Fruit fly (Drosophila melanogaster) whole organism, prepupa: Measurements from ENCODE around the gene Rel.

Experiments
- Blimp-1 ChIP-seq: fragments of 200-800 bp; sonication (Bioruptor generic); optimal IDR thresholded peaks from 3 replicates; lab custom pipeline; 2017; ENCODE audit warnings: missing biosample characterization, missing genetic modification characterization, mild to moderate bottlenecking, moderate library complexity, missing genetic modification reagents
- CG10631 ChIP-seq: fragments of 200-800 bp; sonication (Bioruptor generic); optimal IDR thresholded peaks from 2 replicates; lab custom pipeline; 2016; ENCODE audit warnings: missing biosample characterization, missing genetic modification characterization
- CG10669 ChIP-seq: fragments of 200-800 bp; sonication (Bioruptor generic); optimal IDR thresholded peaks from 3 replicates; lab custom pipeline; 2018; ENCODE audit warnings: missing biosample characterization, mild to moderate bottlenecking, missing genetic modification characterization, moderate library complexity
- CG11294 ChIP-seq: fragments of 200-800 bp; sonication (Bioruptor generic); IDR thresholded peaks from 2 replicates; pipeline ENCODE4 v1.3.6; 2022; ENCODE audit warnings: missing biosample characterization, missing genetic modification characterization
- CG15336 ChIP-seq: fragments of 200-800 bp; sonication (Bioruptor generic); IDR thresholded peaks from 2 replicates; pipeline ENCODE4 v1.3.6; 2022; ENCODE audit warnings: missing biosample characterization, missing genetic modification characterization
- CG1621 ChIP-seq: fragments of 200-800 bp; sonication (Bioruptor generic); optimal IDR thresholded peaks from 3 replicates; lab custom pipeline; 2018; ENCODE audit warnings: missing biosample characterization, mild to moderate bottlenecking, missing genetic modification characterization
- CG3032 ChIP-seq: fragments of 200-800 bp; optimal IDR thresholded peaks from 2 replicates; lab custom pipeline; 2019; ENCODE audit warnings: missing biosample characterization, mild to moderate bottlenecking, missing genetic modification characterization, moderate library complexity
- CG32006 ChIP-seq: fragments of 200-800 bp; sonication (Bioruptor generic); optimal IDR thresholded peaks from 3 replicates; lab custom pipeline; 2017; ENCODE audit warnings: missing biosample characterization, mild to moderate bottlenecking, missing genetic modification characterization
- CG34406 ChIP-seq: fragments of 200-800 bp; sonication (Bioruptor generic); optimal IDR thresholded peaks from 3 replicates; lab custom pipeline; 2016; ENCODE audit warnings: missing biosample characterization, missing genetic modification characterization
- CG4318 ChIP-seq: fragments of 200-800 bp; sonication (Bioruptor generic); optimal IDR thresholded peaks from 3 replicates; lab custom pipeline; 2017; ENCODE audit warnings: missing biosample characterization, mild to moderate bottlenecking, missing genetic modification characterization
- CG6808 ChIP-seq: fragments of 200-800 bp; sonication (Bioruptor generic); optimal IDR thresholded peaks from 3 replicates; lab custom pipeline; 2017; ENCODE audit warnings: missing biosample characterization, missing genetic modification characterization, mild to moderate bottlenecking, moderate library complexity, missing genetic modification reagents
- CG6854 ChIP-seq: fragments of 200-800 bp; sonication (Bioruptor generic); optimal IDR thresholded peaks from 2 replicates; lab custom pipeline; 2017; ENCODE audit warnings: missing biosample characterization, mild to moderate bottlenecking, missing genetic modification characterization
- Eip75B ChIP-seq: fragments of 200-800 bp; sonication (Bioruptor generic); optimal IDR thresholded peaks from 3 replicates; lab custom pipeline; 2016; ENCODE audit warnings: missing biosample characterization, missing genetic modification characterization
- Eip78C ChIP-seq: fragments of 200-800 bp; sonication (Bioruptor generic); peaks from one replicate; lab custom pipeline; 2016; ENCODE audit warnings: missing biosample characterization, missing genetic modification characterization
- Eip93F ChIP-seq: fragments of 200-800 bp; sonication (Bioruptor generic); optimal IDR thresholded peaks from 2 replicates; lab custom pipeline; 2016; ENCODE audit warnings: missing biosample characterization, mild to moderate bottlenecking, missing genetic modification characterization
- Ets96B ChIP-seq: fragments of 200-800 bp; optimal IDR thresholded peaks from 2 replicates; lab custom pipeline; 2019; ENCODE audit warnings: missing biosample characterization, mild to moderate bottlenecking, missing genetic modification characterization, moderate library complexity
- Hr38 ChIP-seq: sonication (Bioruptor generic); optimal IDR thresholded peaks from 2 replicates; lab custom pipeline; 2016; ENCODE audit warnings: missing biosample characterization, missing genetic modification characterization
- Hr39 ChIP-seq: fragments of 200-800 bp; sonication (Bioruptor generic); optimal IDR thresholded peaks from 2 replicates; lab custom pipeline; 2016; ENCODE audit warnings: missing biosample characterization, missing genetic modification characterization
- Hr4 ChIP-seq: fragments of 200-800 bp; sonication (Bioruptor generic); optimal IDR thresholded peaks from 3 replicates; lab custom pipeline; 2016; ENCODE audit warnings: missing biosample characterization, missing genetic modification characterization
- Lpt ChIP-seq: fragments of 200-800 bp; sonication (Bioruptor generic); optimal IDR thresholded peaks from 3 replicates; lab custom pipeline; 2016; ENCODE audit warnings: missing biosample characterization, missing genetic modification characterization
- OdsH ChIP-seq: fragments of 200-800 bp; sonication (Bioruptor generic); optimal IDR thresholded peaks from 3 replicates; lab custom pipeline; 2016; ENCODE audit warnings: missing biosample characterization, missing genetic modification characterization
- Sox102F ChIP-seq: fragments of 200-800 bp; sonication (Bioruptor generic); optimal IDR thresholded peaks from 2 replicates; lab custom pipeline; 2016; ENCODE audit warnings: missing biosample characterization, mild to moderate bottlenecking, missing genetic modification characterization
- achi ChIP-seq: fragments of 200-800 bp; sonication (Bioruptor generic); optimal IDR thresholded peaks from 3 replicates; lab custom pipeline; 2016; ENCODE audit warnings: missing biosample characterization, missing genetic modification characterization
- cyc ChIP-seq: fragments of 200-800 bp; sonication (Bioruptor generic); optimal IDR thresholded peaks from 3 replicates; lab custom pipeline; 2016; ENCODE audit warnings: missing biosample characterization, missing genetic modification characterization
- dsx ChIP-seq: fragments of 200-800 bp; optimal IDR thresholded peaks from 3 replicates; lab custom pipeline; 2019; ENCODE audit warnings: missing biosample characterization, mild to moderate bottlenecking, missing genetic modification characterization, moderate library complexity; ENCODE audit not compliant: poor library complexity, severe bottlenecking
- esn ChIP-seq: fragments of 200-800 bp; sonication (Bioruptor generic); optimal IDR thresholded peaks from 2 replicates; lab custom pipeline; 2016; ENCODE audit warnings: missing biosample characterization, mild to moderate bottlenecking, missing genetic modification characterization, moderate library complexity
- lz ChIP-seq: fragments of 200-800 bp; sonication (Bioruptor generic); optimal IDR thresholded peaks from 3 replicates; lab custom pipeline; 2016; ENCODE audit warnings: missing biosample characterization, missing genetic modification characterization
- pdm3 ChIP-seq: fragments of 200-800 bp; sonication (Bioruptor generic); optimal IDR thresholded peaks from 3 replicates; lab custom pipeline; 2016; ENCODE audit warnings: missing biosample characterization, missing genetic modification characterization
- spab ChIP-seq: fragments of 200-800 bp; sonication (Bioruptor generic); optimal IDR thresholded peaks from 2 replicates; lab custom pipeline; 2017; ENCODE audit warnings: missing biosample characterization, mild to moderate bottlenecking, missing genetic modification characterization, missing genetic modification reagents
- svp ChIP-seq: fragments of 200-800 bp; sonication (Bioruptor generic); peaks from one replicate; lab custom pipeline; 2016; ENCODE audit warnings: missing biosample characterization, missing genetic modification characterization
- topi ChIP-seq: fragments of 200-800 bp; sonication (Bioruptor generic); optimal IDR thresholded peaks from 3 replicates; lab custom pipeline; 2016; ENCODE audit warnings: missing biosample characterization, missing genetic modification characterization

Gene Rel

dm6 chr3R:9053021-9053420, 5.2 kb upstream of the Rel start (continued):
- peak; percentile 60 for TF ChIP-seq Hr4 (GFP tag; lab: Kevin White, UChicago)
- peak; percentile 46 for TF ChIP-seq topi (GFP tag; lab: Kevin White, UChicago)
- TF ChIP-seq Sox102F (GFP tag; lab: Kevin White, UChicago), result peak; percentile 66
- peak; percentile 68 for TF ChIP-seq spab (GFP tag; lab: Kevin White, UChicago)
- TF ChIP-seq CG6854 (GFP tag; lab: Kevin White, UChicago), result peak; percentile 93
- peak; percentile 53 for TF ChIP-seq CG3032 (tag; lab: Kevin White, UChicago)
- TF ChIP-seq CG1621 (tag; lab: Kevin White, UChicago), result peak; percentile 96
- TF ChIP-seq Hr38 (GFP tag; lab: Kevin White, UChicago), result no peak
- TF ChIP-seq pdm3 (GFP tag; lab: Kevin White, UChicago), result peak; percentile 50
- TF ChIP-seq Lpt (GFP tag; lab: Kevin White, UChicago), result peak; percentile 79
- TF ChIP-seq lz (GFP tag; lab: Kevin White, UChicago), result peak; percentile 31
- peak; percentile 38 for TF ChIP-seq CG34406
- peak; percentile 81 for TF ChIP-seq Blimp-1 (GFP tag; lab: Kevin White, UChicago)
- peak; percentile 74 for TF ChIP-seq CG6808 (GFP tag; lab: Kevin White, UChicago)
- peak; percentile 36 for TF ChIP-seq OdsH
- peak; percentile 37 for TF ChIP-seq Ets96B (tag; lab: Kevin White, UChicago)

- TF ChIP-seq topi (GFP tag; lab: Kevin White, UChicago) (peak; percentile 12), Sox102F (GFP tag; lab: Kevin White, UChicago) (peak; percentile 34), cyc (GFP tag; lab: Kevin White, UChicago) (peak; percentile 19), lz (GFP tag; lab: Kevin White, UChicago) (peak; percentile 16), Eip93F (peak; percentile 47), CG1621 (tag; lab: Kevin White, UChicago) (peak; percentile 79), pdm3 (GFP tag; lab: Kevin White, UChicago) (peak; percentile 20), Eip75B (peak; percentile 12), Ets96B (tag; lab: Kevin White, UChicago) (no peak), esn (peak; percentile 20), dsx (GFP tag; lab: Kevin White, UChicago) (peak; percentile 16), Eip78C (GFP tag; lab: Kevin White, UChicago) (peak; percentile 71), CG10669 (GFP tag; lab: Kevin White, UChicago) (no peak), Hr39 (GFP tag; lab: Kevin White, UChicago) (no peak)
These were observed 4.3 kb upstream of the Rel start, which contains the start of gene Kdm2 for dm6 chr3R:9051937-9052680. Gene Kdm2, plus strand, starts transcription at chr3R:9052495.

dm6 chr3R:9050519-9051119, 2.8 kb upstream of the Rel start, which contains the start of gene Nmdmc:
Gene Nmdmc, minus strand, starts transcription at chr3R:9050555.
- TF ChIP-seq CG10669 (GFP tag; lab: Kevin White, UChicago) (no peak), Blimp-1 (GFP tag; lab: Kevin White, UChicago) (peak; percentile 30)

- TF ChIP-seq Hr39 (GFP tag; lab: Kevin White, UChicago) (peak; percentile 1), Eip78C (GFP tag; lab: Kevin White, UChicago) (peak; percentile 71), svp (peak; percentile 85), esn (peak; percentile 7), achi (no peak), OdsH (no peak), CG32006 (GFP tag; lab: Kevin White, UChicago) (no peak), CG4318 (GFP tag; lab: Kevin White, UChicago) (no peak), CG15336 (GFP tag; lab: Robert Waterston, UW) (no peak), dsx (GFP tag; lab: Kevin White, UChicago) (peak; percentile 36), Ets96B (tag; lab: Kevin White, UChicago) (no peak), pdm3 (GFP tag; lab: Kevin White, UChicago) (peak; percentile 30), CG10631 (GFP tag; lab: Kevin White, UChicago) (peak; percentile 7), CG11294 (GFP tag; lab: Robert Waterston, UW) (no peak)
- TF ChIP-seq, all 60 proteins: peak for 7
These were observed 1.6 kb upstream of the Rel start for dm6 chr3R:9049091-9049981.
